Worm (Caenorhabditis elegans) whole organism, L4 larva: ENCODE results near the gene fbxb-82.

Experiments used
- F49E8.2 ChIP-seq: sonication (generic microtip); optimal IDR thresholded peaks from 2 replicates; lab custom pipeline; 2016; ENCODE audit warnings: missing compliant biosample characterization, mild to moderate bottlenecking, missing genetic modification characterization, borderline replicate concordance
- ama-1 ChIP-seq: fragments of 150-350 bp; optimal IDR thresholded peaks from 2 replicates; lab custom pipeline; 2014; ENCODE audit warnings: inconsistent platforms, mixed read lengths
- ceh-20 ChIP-seq: fragments of 200-800 bp; sonication (Bioruptor generic); IDR thresholded peaks from 2 replicates; pipeline ENCODE4 v1.3.6; 2022; ENCODE audit warnings: missing genetic modification reagents, missing genetic modification characterization, missing compliant biosample characterization
- ceh-32 ChIP-seq: sonication (generic microtip); optimal IDR thresholded peaks from 2 replicates; lab custom pipeline; 2016; ENCODE audit warnings: mild to moderate bottlenecking, missing genetic modification characterization, missing compliant biosample characterization; ENCODE audit not compliant: poor library complexity
- daf-16 ChIP-seq, 3 experiments: sonication (generic microtip); optimal IDR thresholded peaks; 2 replicates each; lab custom pipeline; 2016 to 2017; ENCODE audit warnings: missing genetic modification characterization in 3 of 3, missing genetic modification reagents in 3 of 3, mild to moderate bottlenecking in 2 of 3, missing compliant biosample characterization in 2 of 3, missing biosample characterization in 1 of 3, moderate library complexity in 1 of 3
- hif-1 ChIP-seq, 2 experiments: sonication (generic microtip); optimal IDR thresholded peaks; 2 replicates each; lab custom pipeline; 2016 to 2017; ENCODE audit warnings: missing compliant biosample characterization in 2 of 2, missing genetic modification characterization in 2 of 2, missing genetic modification reagents in 2 of 2, missing genotype in 2 of 2, mild to moderate bottlenecking in 1 of 2
- lin-38 ChIP-seq: fragments of 200-800 bp; sonication (Bioruptor generic); IDR thresholded peaks from 2 replicates; pipeline ENCODE4 v1.3.6; 2022; ENCODE audit warnings: missing genetic modification reagents, missing genetic modification characterization, missing compliant biosample characterization
- mep-1 ChIP-seq: fragments of 150-350 bp; sonication (generic microtip); optimal IDR thresholded peaks from 3 replicates; lab custom pipeline; 2014; ENCODE audit warnings: missing biosample characterization, missing genetic modification characterization
- nhr-102 ChIP-seq: sonication (generic microtip); optimal IDR thresholded peaks from 2 replicates; lab custom pipeline; 2016; ENCODE audit warnings: mild to moderate bottlenecking, missing genetic modification characterization, moderate library complexity, missing compliant biosample characterization
- nhr-11 ChIP-seq: fragments of 150-350 bp; optimal IDR thresholded peaks from 2 replicates; lab custom pipeline; 2014; ENCODE audit warnings: missing biosample characterization, missing genetic modification characterization
- nhr-28 ChIP-seq: fragments of 150-350 bp; optimal IDR thresholded peaks from 2 replicates; lab custom pipeline; 2014; ENCODE audit warnings: missing biosample characterization, missing genetic modification characterization
- nhr-77 ChIP-seq: fragments of 150-350 bp; optimal IDR thresholded peaks from 2 replicates; lab custom pipeline; 2014; ENCODE audit warnings: missing biosample characterization, missing genetic modification characterization
- snpc-4 ChIP-seq: fragments of 150-350 bp; optimal IDR thresholded peaks from 2 replicates; lab custom pipeline; 2014; ENCODE audit warnings: missing biosample characterization, missing genetic modification characterization

- no peak for TF ChIP-seq nhr-77
- TF ChIP-seq nhr-28 (tag; lab: Kevin White, UChicago): no peak
- TF ChIP-seq hif-1 (tag; optimal IDR thresholded peaks at IDR 0.05; lab: Kevin White, UChicago): no peak
- TF ChIP-seq ceh-20 (GFP tag; lab: Robert Waterston, UW): no peak
- TF ChIP-seq daf-16 (GFP tag; optimal IDR thresholded peaks at IDR 0.05; lab: Kevin White, UChicago): no peak
- no peak for TF ChIP-seq daf-16 (tag; optimal IDR thresholded peaks at IDR 0.05; lab: Kevin White, UChicago)
- TF ChIP-seq ama-1 (lab: Kevin White, UChicago): no peak
- no peak for TF ChIP-seq F49E8.2
- TF ChIP-seq lin-38 (GFP tag; lab: Robert Waterston, UW): no peak
- no peak for TF ChIP-seq snpc-4 (tag; lab: Kevin White, UChicago)
- no peak for TF ChIP-seq nhr-11 (tag; lab: Kevin White, UChicago)
- no peak for TF ChIP-seq mep-1 (tag; lab: Kevin White, UChicago)
- TF ChIP-seq nhr-102: no peak
- TF ChIP-seq ceh-32 (tag; lab: Kevin White, UChicago): no peak
These were observed 28.4 kb downstream of the fbxb-82 start, which contains the start of gene C29F9.6 for ce11 chrIII:114603-115002.
